Fruit fly (Drosophila melanogaster): Measurements from ENCODE around the gene PH4alphaNE1.

- no peak for TF ChIP-seq Dll (optimal IDR thresholded peaks at IDR 0.05)
- TF ChIP-seq usp (GFP tag; optimal IDR thresholded peaks at IDR 0.05), result no peak
- TF ChIP-seq CG8478 (optimal IDR thresholded peaks at IDR 0.05), result no peak
- TF ChIP-seq psq (optimal IDR thresholded peaks at IDR 0.05), result no peak
- no peak for TF ChIP-seq pan (optimal IDR thresholded peaks at IDR 0.05)
- TF ChIP-seq EcR (GFP tag; optimal IDR thresholded peaks at IDR 0.05), result peak in 1 of 2 experiments; percentile 41
Observed at dm6 chr3R:30496103-30496858, 3.8 kb downstream of the PH4alphaNE1 start, which contains the start of gene PH4alphaMP.
